Fruit fly (Drosophila melanogaster) whole organism, embryonic: Measurements from ENCODE around the gene mus101.

Source experiments
- Abd-B ChIP-seq: fragments of 200-800 bp; sonication (Bioruptor generic); optimal IDR thresholded peaks from 2 replicates; lab custom pipeline; 2018; ENCODE audit warnings: missing biosample characterization, mild to moderate bottlenecking, missing genetic modification characterization, moderate library complexity
- CG10209 ChIP-seq: fragments of 200-800 bp; sonication (Bioruptor generic); optimal IDR thresholded peaks from 3 replicates; lab custom pipeline; 2017; ENCODE audit warnings: missing biosample characterization, mild to moderate bottlenecking, missing genetic modification characterization, missing genetic modification reagents
- CG11085 ChIP-seq: fragments of 200-800 bp; sonication (Bioruptor generic); IDR thresholded peaks from 2 replicates; pipeline ENCODE4 v1.3.6; 2022; ENCODE audit warnings: missing biosample characterization, missing genetic modification characterization
- CG12071 ChIP-seq: fragments of 200-800 bp; sonication (Bioruptor generic); optimal IDR thresholded peaks from 3 replicates; lab custom pipeline; 2018; ENCODE audit warnings: missing biosample characterization, mild to moderate bottlenecking, missing genetic modification characterization
- CG12104 ChIP-seq: fragments of 200-800 bp; sonication (Bioruptor generic); optimal IDR thresholded peaks from 3 replicates; lab custom pipeline; 2016; ENCODE audit warnings: missing biosample characterization, missing genetic modification characterization
- CG12659 ChIP-seq: fragments of 200-800 bp; sonication (Bioruptor generic); optimal IDR thresholded peaks from 3 replicates; lab custom pipeline; 2017; ENCODE audit warnings: mild to moderate bottlenecking, missing biosample characterization, missing genetic modification reagents, missing genetic modification characterization
- CG13424 ChIP-seq: fragments of 200-800 bp; sonication (Bioruptor generic); optimal IDR thresholded peaks from 2 replicates; lab custom pipeline; 2019; ENCODE audit warnings: missing biosample characterization, mild to moderate bottlenecking, missing genetic modification characterization, moderate library complexity
- CG15514 ChIP-seq: fragments of 200-800 bp; sonication (Bioruptor generic); optimal IDR thresholded peaks from 3 replicates; lab custom pipeline; 2017; ENCODE audit warnings: missing biosample characterization, missing genetic modification characterization, mild to moderate bottlenecking, moderate library complexity, missing genetic modification reagents
- CG17361 ChIP-seq: fragments of 200-800 bp; sonication (Bioruptor generic); IDR thresholded peaks from 3 replicates; pipeline ENCODE4 v1.3.6; 2022; ENCODE audit warnings: missing biosample characterization, missing genetic modification characterization
- CG17802 ChIP-seq: fragments of 200-800 bp; sonication (Bioruptor generic); optimal IDR thresholded peaks from 2 replicates; lab custom pipeline; 2018; ENCODE audit warnings: missing biosample characterization, mild to moderate bottlenecking, missing genetic modification characterization, moderate library complexity
- CG18599 ChIP-seq: fragments of 200-800 bp; sonication (Bioruptor generic); optimal IDR thresholded peaks from 3 replicates; lab custom pipeline; 2017; ENCODE audit warnings: missing biosample characterization, missing genetic modification characterization, mild to moderate bottlenecking, moderate library complexity, missing genetic modification reagents
- CG2202 ChIP-seq: fragments of 200-800 bp; sonication (Bioruptor generic); optimal IDR thresholded peaks from 2 replicates; lab custom pipeline; 2018; ENCODE audit warnings: missing biosample characterization, mild to moderate bottlenecking, missing genetic modification characterization
- CG30403 ChIP-seq: fragments of 200-800 bp; sonication (Bioruptor generic); optimal IDR thresholded peaks from 3 replicates; lab custom pipeline; 2016; ENCODE audit warnings: missing biosample characterization, missing genetic modification characterization
- CG3407 ChIP-seq: fragments of 200-800 bp; sonication (Bioruptor generic); optimal IDR thresholded peaks from 2 replicates; lab custom pipeline; 2018; ENCODE audit warnings: missing biosample characterization, mild to moderate bottlenecking, missing genetic modification characterization
- CG3847 ChIP-seq: fragments of 200-800 bp; sonication (Bioruptor generic); IDR thresholded peaks from 2 replicates; pipeline ENCODE4 v1.3.6; 2022; ENCODE audit warnings: missing biosample characterization, missing genetic modification characterization
- CG5245 ChIP-seq: fragments of 200-800 bp; sonication (Bioruptor generic); optimal IDR thresholded peaks from 3 replicates; lab custom pipeline; 2016; ENCODE audit warnings: missing biosample characterization, missing genetic modification characterization
- CG6254 ChIP-seq: fragments of 200-800 bp; sonication (Bioruptor generic); optimal IDR thresholded peaks from 3 replicates; lab custom pipeline; 2017; ENCODE audit warnings: mild to moderate bottlenecking, missing biosample characterization, missing genetic modification reagents, missing genetic modification characterization
- CG7372 ChIP-seq: fragments of 200-800 bp; sonication (Bioruptor generic); IDR thresholded peaks from 2 replicates; pipeline ENCODE4 v1.3.6; 2022; ENCODE audit warnings: missing biosample characterization, missing genetic modification characterization
- CG8924 ChIP-seq: fragments of 200-800 bp; optimal IDR thresholded peaks from 3 replicates; lab custom pipeline; 2019; ENCODE audit warnings: missing biosample characterization, mild to moderate bottlenecking, missing genetic modification characterization, moderate library complexity
- E2f1 ChIP-seq: fragments of 200-800 bp; sonication (Bioruptor generic); IDR thresholded peaks from 2 replicates; pipeline ENCODE4 v1.3.6; 2022; ENCODE audit warnings: missing biosample characterization, missing genetic modification characterization
- E2f2 ChIP-seq: fragments of 200-800 bp; sonication (Bioruptor generic); IDR thresholded peaks from 2 replicates; pipeline ENCODE4 v1.3.6; 2022; ENCODE audit warnings: missing biosample characterization, missing genetic modification characterization
- Eip74EF ChIP-seq, 2 experiments: fragments of 200-800 bp in 1 of 2; fragments of >200 bp in 1 of 2; sonication (Bioruptor generic) in 1 of 2; optimal IDR thresholded peaks; 2 replicates each; lab custom pipeline; 2017 to 2019; ENCODE audit warnings: missing biosample characterization in 2 of 2, missing genetic modification characterization in 2 of 2, mild to moderate bottlenecking in 1 of 2, moderate library complexity in 1 of 2
- Fer1 ChIP-seq: fragments of 200-800 bp; sonication (Bioruptor generic); optimal IDR thresholded peaks from 2 replicates; lab custom pipeline; 2017; ENCODE audit warnings: missing biosample characterization, mild to moderate bottlenecking, missing genetic modification characterization
- Hr51 ChIP-seq, 2 experiments: fragments of 200-800 bp; sonication (Bioruptor generic); optimal IDR thresholded peaks; 2 replicates in 1 of 2; 3 replicates in 1 of 2; lab custom pipeline; 2016 to 2018; ENCODE audit warnings: missing biosample characterization in 2 of 2, missing genetic modification characterization in 2 of 2, mild to moderate bottlenecking in 1 of 2, moderate library complexity in 1 of 2
- Lpt ChIP-seq: fragments of >200 bp; optimal IDR thresholded peaks from 2 replicates; lab custom pipeline; 2018; ENCODE audit warnings: missing biosample characterization, missing genetic modification characterization
- Mad ChIP-seq: fragments of 200-800 bp; sonication (Bioruptor generic); optimal IDR thresholded peaks from 2 replicates; lab custom pipeline; 2016; ENCODE audit warnings: missing biosample characterization, missing genetic modification characterization
- Myb ChIP-seq: fragments of 200-800 bp; sonication (Bioruptor generic); optimal IDR thresholded peaks from 2 replicates; lab custom pipeline; 2016; ENCODE audit warnings: missing biosample characterization, missing genetic modification characterization
- NFAT ChIP-seq: fragments of 200-800 bp; sonication (Bioruptor generic); IDR thresholded peaks from 2 replicates; pipeline ENCODE4 v1.3.6; 2022; ENCODE audit warnings: missing biosample characterization, missing genetic modification characterization
- Sry-δ ChIP-seq: fragments of 200-800 bp; sonication (Bioruptor generic); optimal IDR thresholded peaks from 2 replicates; lab custom pipeline; 2016; ENCODE audit warnings: missing biosample characterization, missing genetic modification characterization
- ara ChIP-seq: fragments of 200-800 bp; sonication (Bioruptor generic); IDR thresholded peaks from 2 replicates; pipeline ENCODE4 v1.3.6; 2022; ENCODE audit warnings: missing biosample characterization, missing genetic modification characterization
- dmrt99B ChIP-seq: fragments of 200-800 bp; sonication (Bioruptor generic); optimal IDR thresholded peaks from 2 replicates; lab custom pipeline; 2018; ENCODE audit warnings: missing biosample characterization, mild to moderate bottlenecking, missing genetic modification characterization, moderate library complexity
- dysf ChIP-seq: fragments of 200-800 bp; sonication (Bioruptor generic); IDR thresholded peaks from 3 replicates; pipeline ENCODE4 v1.3.6; 2022; ENCODE audit warnings: missing biosample characterization, missing genetic modification characterization
- fu2 ChIP-seq: fragments of 200-800 bp; sonication (Bioruptor generic); optimal IDR thresholded peaks from 2 replicates; lab custom pipeline; 2016; ENCODE audit warnings: missing biosample characterization, missing genetic modification characterization
- gce ChIP-seq: fragments of 200-800 bp; sonication (Bioruptor generic); IDR thresholded peaks from 3 replicates; pipeline ENCODE4 v1.3.6; 2022; ENCODE audit warnings: missing biosample characterization, missing genetic modification characterization
- nerfin-1 ChIP-seq: fragments of 200-800 bp; sonication (Bioruptor generic); optimal IDR thresholded peaks from 3 replicates; lab custom pipeline; 2019; ENCODE audit warnings: missing biosample characterization, mild to moderate bottlenecking, missing genetic modification characterization, moderate library complexity
- nmo ChIP-seq: fragments of 200-800 bp; sonication (Bioruptor generic); optimal IDR thresholded peaks from 2 replicates; lab custom pipeline; 2018; ENCODE audit warnings: missing biosample characterization, mild to moderate bottlenecking, missing genetic modification characterization, moderate library complexity
- oc ChIP-seq: fragments of 200-800 bp; sonication (Bioruptor generic); optimal IDR thresholded peaks from 2 replicates; lab custom pipeline; 2018; ENCODE audit warnings: missing biosample characterization, mild to moderate bottlenecking, missing genetic modification characterization, moderate library complexity
- pfk ChIP-seq: fragments of 200-800 bp; sonication (Bioruptor generic); optimal IDR thresholded peaks from 2 replicates; lab custom pipeline; 2018; ENCODE audit warnings: missing biosample characterization, mild to moderate bottlenecking, missing genetic modification characterization, moderate library complexity
- pros ChIP-seq: fragments of 200-800 bp; sonication (Bioruptor generic); optimal IDR thresholded peaks from 3 replicates; lab custom pipeline; 2019; ENCODE audit warnings: missing biosample characterization, mild to moderate bottlenecking, missing genetic modification characterization, moderate library complexity
- psq ChIP-seq: fragments of 200-800 bp; sonication (Bioruptor generic); optimal IDR thresholded peaks from 2 replicates; lab custom pipeline; 2017; ENCODE audit warnings: missing biosample characterization, missing genetic modification characterization
- pzg ChIP-seq: fragments of 200-800 bp; sonication (Bioruptor generic); optimal IDR thresholded peaks from 3 replicates; lab custom pipeline; 2018; ENCODE audit warnings: missing biosample characterization, mild to moderate bottlenecking, missing genetic modification characterization, moderate library complexity
- ranshi ChIP-seq: fragments of 200-800 bp; sonication (Bioruptor generic); IDR thresholded peaks from 2 replicates; pipeline ENCODE4 v1.3.6; 2022; ENCODE audit warnings: missing biosample characterization, missing genetic modification characterization
- slbo ChIP-seq: fragments of 200-800 bp; sonication (Bioruptor generic); IDR thresholded peaks from 2 replicates; pipeline ENCODE4 v1.3.6; 2022; ENCODE audit warnings: missing biosample characterization, missing genetic modification characterization
- slou ChIP-seq: fragments of 200-800 bp; sonication (Bioruptor generic); optimal IDR thresholded peaks from 3 replicates; lab custom pipeline; 2016; ENCODE audit warnings: missing biosample characterization, missing genetic modification characterization
- sr ChIP-seq: fragments of 200-800 bp; sonication (Bioruptor generic); IDR thresholded peaks from 3 replicates; pipeline ENCODE4 v1.3.6; 2022; ENCODE audit warnings: missing biosample characterization, missing genetic modification characterization
- vnd ChIP-seq: fragments of 200-800 bp; sonication (Bioruptor generic); IDR thresholded peaks from 3 replicates; pipeline ENCODE4 v1.3.6; 2022; ENCODE audit warnings: missing biosample characterization, missing genetic modification characterization; ENCODE audit not compliant: partially characterized antibody
- wek ChIP-seq: fragments of 200-800 bp; sonication (Bioruptor generic); optimal IDR thresholded peaks from 3 replicates; lab custom pipeline; 2018; ENCODE audit warnings: missing biosample characterization, mild to moderate bottlenecking, missing genetic modification characterization, moderate library complexity
- z ChIP-seq: fragments of 200-800 bp; sonication (Bioruptor generic); IDR thresholded peaks from 3 replicates; pipeline ENCODE4 v1.3.6; 2022; ENCODE audit warnings: missing biosample characterization, missing genetic modification characterization
- zfh2 ChIP-seq: fragments of 200-800 bp; sonication (Bioruptor generic); optimal IDR thresholded peaks from 2 replicates; lab custom pipeline; 2016; ENCODE audit warnings: missing biosample characterization, missing genetic modification characterization

Gene mus101

dm6 chrX:13739411-13739888 is 17.4 kb downstream of the mus101 start, which contains the start of gene CG11151 (continued):
- TF ChIP-seq CG6254 (GFP tag; lab: Kevin White, UChicago) (peak; percentile 92), CG5245 (GFP tag; lab: Kevin White, UChicago) (peak; percentile 95), vnd (GFP tag; lab: Robert Waterston, UW) (peak; percentile 67), oc (tag; lab: Kevin White, UChicago) (peak; percentile 97), fu2 (peak; percentile 96), slou (GFP tag; lab: Kevin White, UChicago) (peak; percentile 92), CG3407 (GFP tag; lab: Kevin White, UChicago) (peak; percentile 94), CG17361 (GFP tag; lab: Robert Waterston, UW) (peak; percentile 96), CG15514 (peak; percentile 91), Myb (peak; percentile 89), CG8924 (tag; lab: Kevin White, UChicago) (peak; percentile 98), pzg (GFP tag; lab: Kevin White, UChicago) (peak; percentile 40), Eip74EF (GFP tag; optimal IDR thresholded peaks at IDR 0.05; lab: Kevin White, UChicago) (peak in 1 of 2 experiments; percentile 93), Abd-B (GFP tag; lab: Kevin White, UChicago) (peak; percentile 95), gce (GFP tag; lab: Robert Waterston, UW) (peak; percentile 90), CG2202 (tag; lab: Kevin White, UChicago) (peak; percentile 94), sr (GFP tag; lab: Robert Waterston, UW) (peak; percentile 61; the same call in 1 of the 3 replicates), Lpt (GFP tag; lab: Kevin White, UChicago) (no peak), Hr51 (GFP tag; optimal IDR thresholded peaks at IDR 0.05; lab: Kevin White, UChicago) (peak; percentile 97 to 98), CG18599 (GFP tag; lab: Kevin White, UChicago) (peak; percentile 98), Sry-δ (GFP tag; lab: Kevin White, UChicago) (peak; percentile 70), pfk (peak; percentile 63), ara (peak; percentile 95), E2f1 (peak; percentile 95), psq (GFP tag; lab: Kevin White, UChicago) (peak; percentile 83), CG30403 (GFP tag; lab: Kevin White, UChicago) (peak; percentile 97), pros (GFP tag; lab: Kevin White, UChicago) (peak; percentile 65), dysf (GFP tag; lab: Robert Waterston, UW) (peak; percentile 96), Mad (peak; percentile 95), CG17802 (peak; percentile 84), dmrt99B (tag; lab: Kevin White, UChicago) (peak; percentile 98), ranshi (GFP tag; lab: Robert Waterston, UW) (peak; percentile 95), CG7372 (GFP tag; lab: Robert Waterston, UW) (peak; percentile 94), CG12659 (GFP tag; lab: Kevin White, UChicago) (peak; percentile 98), CG13424 (tag; lab: Kevin White, UChicago) (peak; percentile 97), wek (GFP tag; lab: Kevin White, UChicago) (peak; percentile 92), z (peak; percentile 47; the same call in 1 of the 3 replicates), NFAT (GFP tag; lab: Robert Waterston, UW) (peak; percentile 88), zfh2 (GFP tag; lab: Kevin White, UChicago) (peak; percentile 96), CG12104 (GFP tag; lab: Kevin White, UChicago) (peak; percentile 93), CG11085 (GFP tag; lab: Robert Waterston, UW) (peak; percentile 92), CG12071 (GFP tag; lab: Kevin White, UChicago) (peak; percentile 98), Fer1 (GFP tag; lab: Kevin White, UChicago) (peak; percentile 98), slbo (GFP tag; lab: Robert Waterston, UW) (peak; percentile 96), nmo (peak; percentile 97), E2f2 (GFP tag; lab: Robert Waterston, UW) (peak; percentile 82), CG3847 (GFP tag; lab: Robert Waterston, UW) (peak; percentile 92), nerfin-1 (peak; percentile 94), CG10209 (GFP tag; lab: Kevin White, UChicago) (peak; percentile 97)
